Worm (Caenorhabditis elegans): ENCODE data around the gene F23B12.7.
A peak's percentile ranks its signal among the peaks of the same experiment; 100 is the strongest.

- TF ChIP-seq him-1 (tag; optimal IDR thresholded peaks at IDR 0.05), result no peak
- peak; percentile 48 for TF ChIP-seq W03F9.2 (tag; optimal IDR thresholded peaks at IDR 0.05)
Observed at ce11 chrV:14457070-14457469, 7.6 kb downstream of the F23B12.7 start, which contains the start of gene coh-3.
